Worm (Caenorhabditis elegans): ENCODE results near the gene nex-3.

nex-3 gene

ce11 chrIII:4487271-4487670 is 45.4 kb downstream of the nex-3 start:
- TF ChIP-seq C34F6.9 (tag; optimal IDR thresholded peaks at IDR 0.05) (peak; percentile 20), nhr-21 (tag; optimal IDR thresholded peaks at IDR 0.05) (peak; percentile 36), lsy-2 (tag; optimal IDR thresholded peaks at IDR 0.05) (peak in 1 of 2 experiments; percentile 30), elt-1 (tag; optimal IDR thresholded peaks at IDR 0.05) (no peak)

- TF ChIP-seq sma-9 (GFP tag; optimal IDR thresholded peaks at IDR 0.05) (no peak), sma-9 (tag; optimal IDR thresholded peaks at IDR 0.05) (no peak), gmeb-1 (tag; optimal IDR thresholded peaks at IDR 0.05) (no peak)
These were observed 47.1 kb downstream of the nex-3 start, which contains the start of gene cpg-1 for ce11 chrIII:4488892-4489409. cpg-1 (plus strand) TSS chrIII:4489359.

- TF ChIP-seq nhr-21 (tag; optimal IDR thresholded peaks at IDR 0.05): peak; percentile 59
- peak; percentile 39 for TF ChIP-seq Y55F3AM.14 (GFP tag; optimal IDR thresholded peaks at IDR 0.05)
- TF ChIP-seq C34F6.9 (tag; optimal IDR thresholded peaks at IDR 0.05): peak; percentile 24
- TF ChIP-seq lsy-2 (tag; optimal IDR thresholded peaks at IDR 0.05): peak in 1 of 2 experiments; percentile 62
- TF ChIP-seq ama-1 (optimal IDR thresholded peaks at IDR 0.05): peak; percentile 48
- TF ChIP-seq ZK546.5 (tag; optimal IDR thresholded peaks at IDR 0.05): no peak
- no peak for TF ChIP-seq unc-39 (tag; optimal IDR thresholded peaks at IDR 0.05)
- TF ChIP-seq nhr-25 (tag; optimal IDR thresholded peaks at IDR 0.05): peak; percentile 21
These were observed 49.6 kb downstream of the nex-3 start for ce11 chrIII:4491164-4492144.

ce11 chrIII:4493008-4493777 is 51.3 kb downstream of the nex-3 start:
- TF ChIP-seq sma-9 (GFP tag; optimal IDR thresholded peaks at IDR 0.05): peak; percentile 22
- no peak for TF ChIP-seq sma-9 (tag; optimal IDR thresholded peaks at IDR 0.05)
- peak; percentile 36 for TF ChIP-seq fos-1 (tag; optimal IDR thresholded peaks at IDR 0.05)
- TF ChIP-seq crh-2 (tag; optimal IDR thresholded peaks at IDR 0.05): no peak
- no peak for TF ChIP-seq blmp-1 (tag; optimal IDR thresholded peaks at IDR 0.05; ENCODE audit: insufficient read depth)
- TF ChIP-seq nhr-21 (tag; optimal IDR thresholded peaks at IDR 0.05): peak; percentile 40
- TF ChIP-seq ama-1 (optimal IDR thresholded peaks at IDR 0.05): peak; percentile 51

Data from whole organism, L2 larva.